Fruit fly (Drosophila melanogaster) S2 (cell line): ENCODE measurements around the gene CG17930.

Experiments
- CG8478 ChIP-seq: fragments of >200 bp; optimal IDR thresholded peaks from 2 replicates; lab custom pipeline; 2018
- CTCF ChIP-seq, 2 experiments: fragments of >200 bp; optimal IDR thresholded peaks; 2 replicates each; lab custom pipeline; 2018

- TF ChIP-seq CG8478 (lab: Kevin White, UChicago), result no peak
- TF ChIP-seq CTCF (optimal IDR thresholded peaks at IDR 0.05; lab: Kevin White, UChicago), result no peak
These were observed 20.6 kb downstream of the CG17930 start for dm6 chr3R:16348289-16348688.
